Worm (Caenorhabditis elegans): ENCODE results near the gene nhr-15.

Gene nhr-15

DNA sequence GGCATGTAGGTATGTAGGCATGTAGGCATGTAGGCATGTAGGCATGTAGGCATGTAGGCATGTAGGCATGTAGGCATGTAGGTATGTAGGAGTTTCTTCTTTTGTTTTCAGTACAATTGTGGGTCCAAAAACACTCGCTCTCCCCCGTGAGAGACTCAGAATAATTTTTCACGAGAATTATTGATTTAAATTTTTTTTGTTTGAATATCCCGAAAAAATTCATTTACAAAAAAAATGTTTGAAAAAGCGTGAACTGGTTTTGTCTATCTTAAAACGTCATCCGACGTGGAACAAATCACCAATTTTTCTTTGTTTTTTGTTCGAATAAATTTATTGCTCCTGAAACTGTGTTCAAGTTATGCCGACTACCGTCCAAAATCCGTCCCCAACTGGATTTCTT, 30.6 kb downstream of the nhr-15 start, which contains the start of gene wago-10:
TSS of gene wago-10 (plus strand) at position 301 of the 400 bp plus-strand sequence.
- no peak for TF ChIP-seq Y53F4B.3 (GFP tag; IDR thresholded peaks at IDR 0.05)
- 0 out of 2 replicates have a peak, but pooled peaks have one; percentile 31 for TF ChIP-seq egl-18 (GFP tag; IDR thresholded peaks at IDR 0.05)

DNA sequence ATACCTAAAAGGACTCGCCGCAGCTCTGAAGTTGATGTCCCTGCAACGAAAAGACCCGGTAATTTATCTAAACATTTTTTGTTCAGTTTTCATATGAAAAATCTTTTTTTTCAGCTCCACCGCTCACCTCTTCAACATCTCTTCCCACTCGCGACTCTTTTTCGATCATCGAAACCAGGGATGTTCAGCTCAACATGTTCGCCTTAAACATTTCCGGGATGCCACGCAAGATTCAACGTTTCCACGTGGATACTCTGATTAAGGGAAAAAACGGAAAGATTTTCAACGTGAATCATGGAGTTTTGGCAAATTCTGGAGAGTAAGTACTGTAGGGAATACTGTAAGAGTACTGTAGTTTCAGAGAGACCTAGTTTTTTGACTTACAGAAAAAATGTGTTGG, 31.0 kb downstream of the nhr-15 start:
- TF ChIP-seq nfyb-1 (GFP tag; IDR thresholded peaks at IDR 0.05) (no peak), mxl-1 (tag; optimal IDR thresholded peaks at IDR 0.05) (no peak), F10E7.11 (tag; optimal IDR thresholded peaks at IDR 0.05) (no peak), pbrm-1 (GFP tag; IDR thresholded peaks at IDR 0.05) (no peak), dpl-1 (GFP tag; optimal IDR thresholded peaks at IDR 0.05) (no peak), nfya-2 (GFP tag; IDR thresholded peaks at IDR 0.05) (no peak), mes-4 (tag; optimal IDR thresholded peaks at IDR 0.05) (no peak), ztf-25 (GFP tag; IDR thresholded peaks at IDR 0.05) (no peak), tbx-9 (tag; optimal IDR thresholded peaks at IDR 0.05; ENCODE audit: borderline replicate concordance) (no peak), K11D2.4 (GFP tag; IDR thresholded peaks at IDR 0.05) (no peak), bed-1 (GFP tag; IDR thresholded peaks at IDR 0.05) (no peak), rec-8 (tag; optimal IDR thresholded peaks at IDR 0.05) (no peak), attf-3 (GFP tag; conservative IDR thresholded peaks at IDR 0.05) (no peak), hmg-1.2 (GFP tag; IDR thresholded peaks at IDR 0.05) (no peak), ztf-22 (GFP tag; optimal IDR thresholded peaks at IDR 0.05) (no peak), Y79H2A.3 (GFP tag; conservative IDR thresholded peaks at IDR 0.05) (no peak), nhr-120 (GFP tag; IDR thresholded peaks at IDR 0.05) (no peak), atf-7 (tag; optimal IDR thresholded peaks at IDR 0.05) (no peak), ceh-79 (tag; optimal IDR thresholded peaks at IDR 0.05) (no peak), pha-4 (tag; optimal IDR thresholded peaks at IDR 0.05) (no peak)

ce11 chrV:346005-346404, 33.5 kb downstream of the nhr-15 start:
- no peak for TF ChIP-seq let-526 (GFP tag; IDR thresholded peaks at IDR 0.05)
- no peak for TF ChIP-seq ztf-22 (GFP tag; optimal IDR thresholded peaks at IDR 0.05)
- TF ChIP-seq hmg-1.2 (GFP tag; IDR thresholded peaks at IDR 0.05) = no peak
- no peak for TF ChIP-seq K11D2.4 (GFP tag; IDR thresholded peaks at IDR 0.05)
- no peak for TF ChIP-seq hlh-26 (GFP tag; conservative IDR thresholded peaks at IDR 0.05)
- TF ChIP-seq ekl-4 (GFP tag; IDR thresholded peaks at IDR 0.05) = no peak
- no peak for TF ChIP-seq B0261.1 (tag; optimal IDR thresholded peaks at IDR 0.05)
- TF ChIP-seq fkh-3 (tag; optimal IDR thresholded peaks at IDR 0.05) = no peak
- no peak for TF ChIP-seq lin-54 (GFP tag; optimal IDR thresholded peaks at IDR 0.05)
- no peak for TF ChIP-seq F39B2.1 (GFP tag; IDR thresholded peaks at IDR 0.05)
- no peak for TF ChIP-seq him-1 (tag; optimal IDR thresholded peaks at IDR 0.05)
- TF ChIP-seq ceh-58 (GFP tag; IDR thresholded peaks at IDR 0.05) = no peak
- no peak for TF ChIP-seq gei-17 (GFP tag; optimal IDR thresholded peaks at IDR 0.05)
- TF ChIP-seq tbp1 (GFP tag; optimal IDR thresholded peaks at IDR 0.05) = no peak
- TF ChIP-seq sptf-2 (GFP tag; optimal IDR thresholded peaks at IDR 0.05) = no peak
- no peak for TF ChIP-seq snpc-1.1 (tag; optimal IDR thresholded peaks at IDR 0.05; ENCODE audit: insufficient read depth)
- TF ChIP-seq ZK185.1 (tag; optimal IDR thresholded peaks at IDR 0.05; ENCODE audit: poor library complexity, severe bottlenecking) = no peak
